Fruit fly (Drosophila melanogaster): ENCODE results near the gene Polr3D.

DNA sequence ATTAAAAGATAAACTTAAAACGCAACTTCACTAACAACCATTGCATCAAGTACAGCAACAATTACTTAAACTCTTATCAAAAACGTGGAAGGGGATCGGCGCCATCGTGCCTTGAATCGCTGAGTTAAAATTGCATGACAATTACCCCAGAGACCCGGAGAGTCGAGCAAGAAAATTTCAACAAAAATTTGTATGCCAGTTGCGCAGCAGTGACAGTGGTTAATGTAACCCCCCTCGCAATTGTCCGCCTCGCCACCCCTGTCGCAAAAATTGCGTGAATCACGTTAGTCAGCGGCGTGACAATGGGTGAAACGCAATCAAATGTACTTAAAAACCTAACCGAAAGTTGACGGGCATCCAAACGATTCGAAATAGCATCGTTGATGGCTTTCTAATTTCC is 9.7 kb downstream of the Polr3D start:
- TF ChIP-seq Sin3A (optimal IDR thresholded peaks at IDR 0.05) = no peak
- no peak for TF ChIP-seq psq (optimal IDR thresholded peaks at IDR 0.05)
- TF ChIP-seq h (optimal IDR thresholded peaks at IDR 0.05) = no peak
- TF ChIP-seq insv (optimal IDR thresholded peaks at IDR 0.05) = no peak
- no peak for TF ChIP-seq Myc (optimal IDR thresholded peaks at IDR 0.05)
- TF ChIP-seq ttk (optimal IDR thresholded peaks at IDR 0.05) = no peak

All from Kc167 (cell line).